Worm (Caenorhabditis elegans): ENCODE results near the gene nst-1.

- no peak for TF ChIP-seq akir-1 (GFP tag; optimal IDR thresholded peaks at IDR 0.05)
- no peak for TF ChIP-seq ceh-100 (GFP tag; IDR thresholded peaks at IDR 0.05)
- TF ChIP-seq tlf-1 (GFP tag; optimal IDR thresholded peaks at IDR 0.05): no peak
- TF ChIP-seq aptf-3 (GFP tag; IDR thresholded peaks at IDR 0.05): no peak
- no peak for TF ChIP-seq F57C9.4 (tag; optimal IDR thresholded peaks at IDR 0.05)
- TF ChIP-seq cebp-1 (GFP tag; IDR thresholded peaks at IDR 0.05): no peak
- TF ChIP-seq cebp-1 (tag; optimal IDR thresholded peaks at IDR 0.05): no peak
- no peak for TF ChIP-seq F39B2.1 (GFP tag; IDR thresholded peaks at IDR 0.05)
- TF ChIP-seq lin-54 (GFP tag; optimal IDR thresholded peaks at IDR 0.05): no peak
- no peak for TF ChIP-seq aptf-2 (GFP tag; conservative IDR thresholded peaks at IDR 0.05)
- no peak for TF ChIP-seq C17E4.6 (GFP tag; IDR thresholded peaks at IDR 0.05)
- TF ChIP-seq dpl-1 (GFP tag; optimal IDR thresholded peaks at IDR 0.05): no peak
Observed at ce11 chrII:8259674-8260073, 23.3 kb downstream of the nst-1 start.

All from whole organism, young adult.